Worm (Caenorhabditis elegans) whole organism, L4 larva: ENCODE measurements around the gene mau-8.

ENCODE experiments used
- D1046.2 ChIP-seq: fragments of 200-800 bp; sonication (Bioruptor generic); IDR thresholded peaks from 2 replicates; pipeline ENCODE4 v1.3.6; 2022; ENCODE audit warnings: missing genetic modification characterization, missing compliant biosample characterization
- F26F4.8 ChIP-seq: fragments of 200-800 bp; sonication (Bioruptor generic); conservative IDR thresholded peaks from 2 replicates; pipeline ENCODE4 v1.3.6; 2022; ENCODE audit warnings: missing genetic modification characterization, missing compliant biosample characterization
- T20F7.1 ChIP-seq: fragments of 200-800 bp; sonication (Bioruptor generic); optimal IDR thresholded peaks from 2 replicates; lab custom pipeline; 2018; ENCODE audit warnings: mild to moderate bottlenecking, missing genetic modification characterization, missing compliant biosample characterization
- T26A8.4 ChIP-seq: fragments of 200-800 bp; sonication (Bioruptor generic); IDR thresholded peaks from 2 replicates; pipeline ENCODE4 v1.3.6; 2022; ENCODE audit warnings: missing genetic modification characterization, missing compliant biosample characterization
- Y105C5A.15 ChIP-seq: fragments of 200-800 bp; sonication (Bioruptor generic); IDR thresholded peaks from 2 replicates; pipeline ENCODE4 v1.3.6; 2022; ENCODE audit warnings: missing genetic modification characterization, missing compliant biosample characterization
- Y48G9A.11 ChIP-seq: fragments of 200-800 bp; sonication (Bioruptor generic); IDR thresholded peaks from 2 replicates; pipeline ENCODE4 v1.3.6; 2022; ENCODE audit warnings: missing genetic modification reagents, missing genetic modification characterization, missing compliant biosample characterization
- Y5F2A.4 ChIP-seq: fragments of 200-800 bp; sonication (Bioruptor generic); optimal IDR thresholded peaks from 2 replicates; lab custom pipeline; 2018; ENCODE audit warnings: mild to moderate bottlenecking, missing genetic modification characterization, missing compliant biosample characterization
- ZK546.5 ChIP-seq, 2 experiments: sonication (generic microtip); optimal IDR thresholded peaks; 2 replicates each; lab custom pipeline; 2017; ENCODE audit warnings: missing biosample characterization in 2 of 2, missing genetic modification characterization in 2 of 2
- aha-1 ChIP-seq: fragments of 150-350 bp; peaks from one replicate; lab custom pipeline; 2014; ENCODE audit warnings: missing biosample characterization, missing genetic modification characterization
- aly-2 ChIP-seq: sonication (generic microtip); optimal IDR thresholded peaks from 2 replicates; lab custom pipeline; 2018; ENCODE audit warnings: missing biosample characterization, missing genetic modification characterization
- attf-4 ChIP-seq: sonication (generic microtip); optimal IDR thresholded peaks from 3 replicates; lab custom pipeline; 2017; ENCODE audit warnings: missing biosample characterization, missing genetic modification characterization
- ceh-20 ChIP-seq: fragments of 200-800 bp; sonication (Bioruptor generic); IDR thresholded peaks from 2 replicates; pipeline ENCODE4 v1.3.6; 2022; ENCODE audit warnings: missing genetic modification reagents, missing genetic modification characterization, missing compliant biosample characterization
- ceh-28 ChIP-seq: fragments of 150-350 bp; optimal IDR thresholded peaks from 2 replicates; lab custom pipeline; 2014; ENCODE audit warnings: missing biosample characterization, missing genetic modification reagents, missing genetic modification characterization
- ceh-44 ChIP-seq: fragments of 200-800 bp; sonication (Bioruptor generic); IDR thresholded peaks from 2 replicates; pipeline ENCODE4 v1.3.6; 2022; ENCODE audit warnings: missing genetic modification reagents, missing genetic modification characterization, missing compliant biosample characterization
- ceh-62 ChIP-seq: sonication (generic microtip); optimal IDR thresholded peaks from 2 replicates; lab custom pipeline; 2017; ENCODE audit warnings: missing biosample characterization, missing genetic modification characterization
- daf-12 ChIP-seq: fragments of 150-350 bp; optimal IDR thresholded peaks from 2 replicates; lab custom pipeline; 2014; ENCODE audit warnings: missing biosample characterization, missing genetic modification reagents, missing genetic modification characterization
- daf-16 ChIP-seq, 3 experiments: sonication (generic microtip); optimal IDR thresholded peaks; 2 replicates each; lab custom pipeline; 2016 to 2017; ENCODE audit warnings: missing genetic modification characterization in 3 of 3, missing genetic modification reagents in 3 of 3, mild to moderate bottlenecking in 2 of 3, missing compliant biosample characterization in 2 of 3, missing biosample characterization in 1 of 3, moderate library complexity in 1 of 3
- dpl-1 ChIP-seq: fragments of 150-350 bp; optimal IDR thresholded peaks from 2 replicates; lab custom pipeline; 2014; ENCODE audit warnings: missing biosample characterization, missing genetic modification reagents, missing genetic modification characterization
- egl-27 ChIP-seq: sonication (generic microtip); optimal IDR thresholded peaks from 3 replicates; lab custom pipeline; 2017; ENCODE audit warnings: missing biosample characterization, missing genetic modification reagents, missing genetic modification characterization
- egl-43 ChIP-seq: fragments of 200-800 bp; sonication (Bioruptor generic); IDR thresholded peaks from 2 replicates; pipeline ENCODE4 v1.3.6; 2022; ENCODE audit warnings: missing genetic modification reagents, missing genetic modification characterization, missing compliant biosample characterization
- fos-1 ChIP-seq: fragments of 150-350 bp; optimal IDR thresholded peaks from 2 replicates; lab custom pipeline; 2014; ENCODE audit warnings: missing biosample characterization, missing genetic modification characterization
- gei-8 ChIP-seq: fragments of 200-800 bp; sonication (Bioruptor generic); optimal IDR thresholded peaks from 2 replicates; lab custom pipeline; 2018; ENCODE audit warnings: mild to moderate bottlenecking, missing genetic modification characterization, missing compliant biosample characterization
- hlh-11 ChIP-seq: fragments of 200-800 bp; sonication (Bioruptor generic); optimal IDR thresholded peaks from 2 replicates; lab custom pipeline; 2018; ENCODE audit warnings: mild to moderate bottlenecking, missing genetic modification characterization, missing compliant biosample characterization
- hmg-1.1 ChIP-seq: fragments of 200-800 bp; sonication (Bioruptor generic); IDR thresholded peaks from 2 replicates; pipeline ENCODE4 v1.3.6; 2022; ENCODE audit warnings: missing genetic modification reagents, missing genetic modification characterization, missing compliant biosample characterization
- lim-7 ChIP-seq: fragments of 200-800 bp; sonication (Bioruptor generic); IDR thresholded peaks from 2 replicates; pipeline ENCODE4 v1.3.6; 2022; ENCODE audit warnings: missing genetic modification characterization, missing compliant biosample characterization
- lin-1 ChIP-seq: fragments of 200-800 bp; sonication (Bioruptor generic); IDR thresholded peaks from 2 replicates; pipeline ENCODE4 v1.3.6; 2022; ENCODE audit warnings: missing genetic modification reagents, missing genetic modification characterization, missing compliant biosample characterization
- lin-29 ChIP-seq: fragments of 200-800 bp; sonication (Bioruptor generic); IDR thresholded peaks from 2 replicates; pipeline ENCODE4 v1.3.6; 2022; ENCODE audit warnings: missing genetic modification reagents, missing genetic modification characterization, missing compliant biosample characterization
- lsy-2 ChIP-seq, 2 experiments: fragments of 150-350 bp in 1 of 2; sonication (generic microtip) in 1 of 2; optimal IDR thresholded peaks; 2 replicates each; lab custom pipeline; 2014 to 2017; ENCODE audit warnings: missing biosample characterization in 2 of 2, missing genetic modification characterization in 2 of 2
- mdl-1 ChIP-seq, 2 experiments: fragments of 150-350 bp in 1 of 2; sonication (generic microtip) in 1 of 2; optimal IDR thresholded peaks; 2 replicates each; lab custom pipeline; 2014 to 2017; ENCODE audit warnings: missing biosample characterization in 2 of 2, missing genetic modification characterization in 2 of 2
- mdt-29 ChIP-seq: fragments of 200-800 bp; sonication (Bioruptor generic); IDR thresholded peaks from 2 replicates; pipeline ENCODE4 v1.3.6; 2022; ENCODE audit warnings: missing genetic modification reagents, missing genetic modification characterization, missing compliant biosample characterization
- mxl-3 ChIP-seq: fragments of 200-800 bp; sonication (Bioruptor generic); optimal IDR thresholded peaks from 2 replicates; lab custom pipeline; 2018; ENCODE audit warnings: mild to moderate bottlenecking, missing genetic modification characterization, missing compliant biosample characterization
- nhr-111 ChIP-seq: fragments of 200-800 bp; sonication (Bioruptor generic); optimal IDR thresholded peaks from 2 replicates; lab custom pipeline; 2018; ENCODE audit warnings: mild to moderate bottlenecking, missing genetic modification characterization, missing compliant biosample characterization
- nhr-41 ChIP-seq: fragments of 200-800 bp; sonication (Bioruptor generic); IDR thresholded peaks from 2 replicates; pipeline ENCODE4 v1.3.6; 2022; ENCODE audit warnings: missing genetic modification reagents, missing genetic modification characterization, missing compliant biosample characterization
- nhr-42 ChIP-seq: fragments of 200-800 bp; sonication (Bioruptor generic); IDR thresholded peaks from 2 replicates; pipeline ENCODE4 v1.3.6; 2022; ENCODE audit warnings: missing genetic modification characterization, missing compliant biosample characterization
- nhr-48 ChIP-seq: sonication (generic microtip); optimal IDR thresholded peaks from 2 replicates; lab custom pipeline; 2016; ENCODE audit warnings: mild to moderate bottlenecking, missing genetic modification characterization, missing compliant biosample characterization
- nhr-6 ChIP-seq: fragments of 150-350 bp; optimal IDR thresholded peaks from 2 replicates; lab custom pipeline; 2014; ENCODE audit warnings: missing biosample characterization, missing genetic modification characterization
- pha-4 ChIP-seq, 2 experiments: fragments of 150-350 bp in 1 of 2; fragments of 200-800 bp in 1 of 2; sonication (Bioruptor generic) in 1 of 2; IDR thresholded peaks in 1 of 2; optimal IDR thresholded peaks in 1 of 2; 2 replicates each; pipeline versions ENCODE4 v1.3.6 to Lab custom; 2014 to 2022; ENCODE audit warnings: missing genetic modification characterization in 2 of 2, missing genetic modification reagents in 2 of 2, missing biosample characterization in 1 of 2, missing compliant biosample characterization in 1 of 2
- php-3 ChIP-seq: fragments of 200-800 bp; sonication (Bioruptor generic); IDR thresholded peaks from 2 replicates; pipeline ENCODE4 v1.3.6; 2022; ENCODE audit warnings: missing genetic modification reagents, missing genetic modification characterization, missing compliant biosample characterization
- sdz-12 ChIP-seq: fragments of 200-800 bp; sonication (Bioruptor generic); optimal IDR thresholded peaks from 2 replicates; lab custom pipeline; 2018; ENCODE audit warnings: mild to moderate bottlenecking, missing genetic modification characterization, missing compliant biosample characterization
- set-16 ChIP-seq: fragments of 200-800 bp; sonication (Bioruptor generic); IDR thresholded peaks from 2 replicates; pipeline ENCODE4 v1.3.6; 2022; ENCODE audit warnings: missing genetic modification reagents, missing genetic modification characterization, missing compliant biosample characterization
- snpc-1.2 ChIP-seq: fragments of 200-800 bp; sonication (Bioruptor generic); IDR thresholded peaks from 2 replicates; pipeline ENCODE4 v1.3.6; 2022; ENCODE audit warnings: missing genetic modification reagents, missing genetic modification characterization, missing compliant biosample characterization
- snpc-4 ChIP-seq: fragments of 150-350 bp; optimal IDR thresholded peaks from 2 replicates; lab custom pipeline; 2014; ENCODE audit warnings: missing biosample characterization, missing genetic modification characterization
- spr-3 ChIP-seq: fragments of 200-800 bp; sonication (Bioruptor generic); optimal IDR thresholded peaks from 2 replicates; lab custom pipeline; 2018; ENCODE audit warnings: mild to moderate bottlenecking, missing genetic modification characterization, missing compliant biosample characterization
- tag-97 ChIP-seq: fragments of 200-800 bp; sonication (Bioruptor generic); IDR thresholded peaks from 2 replicates; pipeline ENCODE4 v1.3.6; 2022; ENCODE audit warnings: missing genetic modification characterization, missing compliant biosample characterization
- unc-130 ChIP-seq: sonication (generic microtip); optimal IDR thresholded peaks from 2 replicates; lab custom pipeline; 2016; ENCODE audit warnings: missing genetic modification reagents, missing genetic modification characterization, missing compliant biosample characterization
- unc-39 ChIP-seq: sonication (generic microtip); optimal IDR thresholded peaks from 2 replicates; lab custom pipeline; 2017; ENCODE audit warnings: missing biosample characterization, missing genetic modification characterization
- unc-62 ChIP-seq, 3 experiments: fragments of 150-350 bp in 1 of 3; sonication (generic microtip); optimal IDR thresholded peaks in 2 of 3; peaks in 1 of 3; 1 replicate in 1 of 3; 2 replicates in 2 of 3; lab custom pipeline; 2014 to 2017; ENCODE audit warnings: missing biosample characterization in 3 of 3, missing genetic modification characterization in 3 of 3, missing genetic modification reagents in 3 of 3, missing genotype in 1 of 3
- zfp-2 ChIP-seq: sonication (generic microtip); optimal IDR thresholded peaks from 2 replicates; lab custom pipeline; 2016; ENCODE audit warnings: mild to moderate bottlenecking, missing genetic modification characterization, missing compliant biosample characterization
- zip-2 ChIP-seq: fragments of 150-350 bp; optimal IDR thresholded peaks from 2 replicates; lab custom pipeline; 2014; ENCODE audit warnings: missing biosample characterization, missing genetic modification characterization
- ztf-7 ChIP-seq: fragments of 150-350 bp; optimal IDR thresholded peaks from 2 replicates; lab custom pipeline; 2014; ENCODE audit warnings: missing biosample characterization, missing genetic modification characterization

mau-8 gene

DNA sequence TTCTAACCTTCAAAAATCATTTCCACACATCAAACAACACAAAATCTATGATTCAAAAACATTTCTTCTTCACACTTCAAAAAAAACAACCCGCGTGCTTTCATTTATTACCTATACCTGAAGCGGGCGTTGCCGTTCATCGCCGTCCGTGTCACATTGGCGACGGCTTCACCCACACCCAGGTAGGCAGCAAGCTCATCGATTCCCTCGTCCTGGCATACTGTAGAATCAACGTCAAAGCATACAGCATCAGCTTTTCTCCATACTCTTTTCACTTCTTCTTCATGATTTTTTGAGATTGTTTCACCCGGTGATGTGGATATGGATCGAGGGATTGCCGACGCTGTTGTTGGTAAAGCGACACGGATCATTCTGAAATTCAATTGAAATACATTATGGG is 14.4 kb downstream of the mau-8 start:
- TF ChIP-seq ceh-20 (GFP tag; lab: Robert Waterston, UW), result no peak
- TF ChIP-seq Y105C5A.15 (GFP tag; lab: Robert Waterston, UW), result no peak
- peak; percentile 46 for TF ChIP-seq T26A8.4 (GFP tag; lab: Robert Waterston, UW)
- TF ChIP-seq mdt-29, result no peak
- TF ChIP-seq unc-62 (GFP tag; optimal IDR thresholded peaks at IDR 0.05 in 1 of 2; lab: Kevin White, UChicago), result no peak
- no peak for TF ChIP-seq unc-62 (tag; optimal IDR thresholded peaks at IDR 0.05; lab: Kevin White, UChicago)
- peak; percentile 25 for TF ChIP-seq aha-1 (tag; lab: Kevin White, UChicago)
- TF ChIP-seq nhr-42, result 0 out of 2 replicates have a peak, but pooled peaks have one; percentile 33
- no peak for TF ChIP-seq nhr-41 (GFP tag; lab: Robert Waterston, UW)
- TF ChIP-seq set-16, result peak; percentile 26; the same call in 1 of the 2 replicates
- no peak for TF ChIP-seq unc-39 (tag; lab: Kevin White, UChicago)
- no peak for TF ChIP-seq T20F7.1 (GFP tag; lab: Kevin White, UChicago)
- no peak for TF ChIP-seq ZK546.5 (tag; optimal IDR thresholded peaks at IDR 0.05; lab: Kevin White, UChicago)
- TF ChIP-seq fos-1 (tag; lab: Kevin White, UChicago), result no peak
- no peak for TF ChIP-seq ceh-44 (GFP tag; lab: Robert Waterston, UW)
- no peak for TF ChIP-seq mxl-3
- no peak for TF ChIP-seq D1046.2 (GFP tag; lab: Robert Waterston, UW)
- 0 out of 2 replicates have a peak, but pooled peaks have one; percentile 44 for TF ChIP-seq egl-43
- peak; percentile 13 for TF ChIP-seq nhr-111
- no peak for TF ChIP-seq pha-4 (GFP tag; IDR thresholded peaks at IDR 0.05; lab: Robert Waterston, UW)
- no peak for TF ChIP-seq pha-4 (tag; optimal IDR thresholded peaks at IDR 0.05; lab: Kevin White, UChicago)
- TF ChIP-seq attf-4, result no peak
- TF ChIP-seq zfp-2 (tag; lab: Kevin White, UChicago), result no peak
- no peak for TF ChIP-seq hmg-1.1 (GFP tag; lab: Robert Waterston, UW)
- no peak for TF ChIP-seq Y48G9A.11 (GFP tag; lab: Robert Waterston, UW)
- no peak for TF ChIP-seq lsy-2 (tag; optimal IDR thresholded peaks at IDR 0.05; lab: Kevin White, UChicago)
- TF ChIP-seq snpc-4 (tag; lab: Kevin White, UChicago), result no peak
- no peak for TF ChIP-seq zip-2
- no peak for TF ChIP-seq Y5F2A.4 (GFP tag; lab: Kevin White, UChicago)
- TF ChIP-seq sdz-12, result peak; percentile 68
- TF ChIP-seq mdl-1 (tag; optimal IDR thresholded peaks at IDR 0.05; lab: Kevin White, UChicago), result no peak
- TF ChIP-seq aly-2 (tag; lab: Kevin White, UChicago), result no peak
- TF ChIP-seq F26F4.8 (GFP tag; lab: Robert Waterston, UW), result no peak
- no peak for TF ChIP-seq lin-29 (GFP tag; lab: Robert Waterston, UW)
- no peak for TF ChIP-seq ceh-62
- TF ChIP-seq lim-7 (GFP tag; lab: Robert Waterston, UW), result 0 out of 2 replicates have a peak, but pooled peaks have one; percentile 35
- no peak for TF ChIP-seq hlh-11 (tag; lab: Kevin White, UChicago)
- no peak for TF ChIP-seq php-3 (GFP tag; lab: Robert Waterston, UW)
- no peak for TF ChIP-seq egl-27 (tag; lab: Kevin White, UChicago)
- TF ChIP-seq unc-130, result no peak
- TF ChIP-seq gei-8 (GFP tag; lab: Kevin White, UChicago), result no peak
- TF ChIP-seq ztf-7 (tag; lab: Kevin White, UChicago), result no peak

DNA sequence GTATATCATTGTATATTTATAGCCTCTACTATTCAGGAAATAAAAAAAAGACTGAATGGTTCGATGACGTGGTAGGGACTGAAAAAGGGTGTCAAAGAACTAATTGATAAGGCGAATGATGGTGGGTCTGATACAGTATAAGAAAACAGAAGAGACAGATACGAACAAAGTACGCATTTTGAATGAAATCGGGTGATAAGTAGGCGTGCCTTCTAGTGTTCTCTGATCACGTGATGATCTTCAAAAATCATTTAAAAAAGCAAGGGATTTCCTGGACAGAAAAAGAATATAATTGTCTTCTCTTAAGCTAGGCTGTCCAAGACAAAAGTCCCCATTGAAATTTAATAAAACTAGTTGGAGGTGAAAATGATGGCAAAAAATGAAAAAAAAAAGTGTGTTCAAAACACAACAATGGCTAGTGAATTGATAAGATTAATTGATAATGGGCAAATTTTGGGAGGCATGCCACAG is 15.5 kb downstream of the mau-8 start:
- no peak for TF ChIP-seq daf-12 (tag; lab: Kevin White, UChicago)
- no peak for TF ChIP-seq F26F4.8 (GFP tag; lab: Robert Waterston, UW)
- TF ChIP-seq daf-16 (GFP tag; optimal IDR thresholded peaks at IDR 0.05; lab: Kevin White, UChicago), result peak in 1 of 2 experiments; percentile 55
- TF ChIP-seq daf-16 (tag; optimal IDR thresholded peaks at IDR 0.05; lab: Kevin White, UChicago), result peak; percentile 70
- no peak for TF ChIP-seq ceh-28
- no peak for TF ChIP-seq lin-1 (GFP tag; lab: Robert Waterston, UW)
- TF ChIP-seq snpc-4 (tag; lab: Kevin White, UChicago), result no peak
- no peak for TF ChIP-seq unc-130
- no peak for TF ChIP-seq tag-97
- TF ChIP-seq snpc-1.2 (GFP tag; lab: Robert Waterston, UW), result no peak
- TF ChIP-seq mxl-3, result peak; percentile 21
- no peak for TF ChIP-seq sdz-12
- no peak for TF ChIP-seq zip-2
- TF ChIP-seq nhr-6 (tag; lab: Kevin White, UChicago), result peak; percentile 34
- no peak for TF ChIP-seq dpl-1 (GFP tag; lab: Kevin White, UChicago)
- TF ChIP-seq spr-3 (GFP tag; lab: Kevin White, UChicago), result no peak
- peak in 1 of 2 experiments; percentile 83 for TF ChIP-seq unc-62 (GFP tag; optimal IDR thresholded peaks at IDR 0.05 in 1 of 2; lab: Kevin White, UChicago)
- no peak for TF ChIP-seq unc-62 (tag; optimal IDR thresholded peaks at IDR 0.05; lab: Kevin White, UChicago)
- peak; percentile 81 for TF ChIP-seq nhr-48 (tag; lab: Kevin White, UChicago)
